Worm (Caenorhabditis elegans): ENCODE results near the gene B0496.2.

The B0496.2 gene

DNA sequence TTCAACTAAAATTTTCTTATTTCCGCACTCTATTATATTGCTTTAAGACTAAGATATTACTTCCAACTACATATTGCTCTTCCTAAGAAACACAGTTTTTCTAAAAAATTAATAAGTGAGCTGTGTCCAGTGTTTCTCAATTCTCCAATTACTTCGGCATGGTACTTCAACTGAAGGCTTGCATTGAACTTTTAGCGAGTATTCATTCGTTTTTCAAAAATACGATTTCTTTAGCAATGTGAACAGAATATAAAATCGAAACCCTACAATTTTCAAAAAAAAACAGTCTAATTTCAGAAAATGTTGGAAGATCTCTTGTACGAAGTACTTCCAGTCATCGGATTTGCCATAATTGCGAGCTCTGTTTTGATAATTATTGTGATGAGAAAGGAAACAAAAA is 26.7 kb upstream of the B0496.2 start, which contains the start of gene srtx-1:
srtx-1 (plus strand) TSS at position 301 of the 400 bp plus-strand sequence.
- TF ChIP-seq klf-2 (GFP tag; conservative IDR thresholded peaks at IDR 0.05): no peak
- no peak for TF ChIP-seq ztf-29 (GFP tag; IDR thresholded peaks at IDR 0.05)
- no peak for TF ChIP-seq T22C8.4 (GFP tag; IDR thresholded peaks at IDR 0.05)
- TF ChIP-seq ref-1 (GFP tag; conservative IDR thresholded peaks at IDR 0.05): no peak
- TF ChIP-seq flt-1 (GFP tag; IDR thresholded peaks at IDR 0.05): no peak
- no peak for TF ChIP-seq cog-1 (tag; optimal IDR thresholded peaks at IDR 0.05)
- TF ChIP-seq ztf-23 (GFP tag; IDR thresholded peaks at IDR 0.05): no peak
- TF ChIP-seq tab-1 (GFP tag; IDR thresholded peaks at IDR 0.05): no peak
- no peak for TF ChIP-seq med-1 (GFP tag; optimal IDR thresholded peaks at IDR 0.05; ENCODE audit: insufficient read depth)

DNA sequence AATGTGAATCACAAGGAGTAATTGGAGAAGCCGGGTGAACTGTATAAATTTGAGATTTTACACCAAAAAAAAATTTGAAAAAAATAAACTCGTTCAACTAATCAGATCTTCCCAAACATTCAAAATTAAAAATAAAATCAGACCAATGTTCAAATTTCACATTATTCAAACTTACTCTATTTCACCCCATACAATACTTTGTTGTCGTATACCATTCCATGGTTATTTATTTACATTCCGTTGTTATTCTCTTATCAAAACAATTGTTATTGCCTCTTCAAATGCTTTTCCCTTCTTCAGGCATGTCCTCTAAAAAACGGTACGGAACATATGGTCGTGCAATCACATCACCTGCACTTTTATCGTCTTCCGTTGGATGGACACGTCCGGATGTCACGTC is 23.5 kb upstream of the B0496.2 start, which contains the start of gene unc-82:
unc-82 (plus strand) TSS at position 301 of the 400 bp plus-strand sequence.
- no peak for TF ChIP-seq cog-1 (tag; optimal IDR thresholded peaks at IDR 0.05)
- no peak for TF ChIP-seq T22C8.4 (GFP tag; IDR thresholded peaks at IDR 0.05)
- TF ChIP-seq med-1 (GFP tag; optimal IDR thresholded peaks at IDR 0.05; ENCODE audit: insufficient read depth): no peak
- TF ChIP-seq klf-2 (GFP tag; conservative IDR thresholded peaks at IDR 0.05): no peak
- no peak for TF ChIP-seq ztf-23 (GFP tag; IDR thresholded peaks at IDR 0.05)
- no peak for TF ChIP-seq ref-1 (GFP tag; conservative IDR thresholded peaks at IDR 0.05)
- no peak for TF ChIP-seq ztf-29 (GFP tag; IDR thresholded peaks at IDR 0.05)
- TF ChIP-seq flt-1 (GFP tag; IDR thresholded peaks at IDR 0.05): no peak

DNA sequence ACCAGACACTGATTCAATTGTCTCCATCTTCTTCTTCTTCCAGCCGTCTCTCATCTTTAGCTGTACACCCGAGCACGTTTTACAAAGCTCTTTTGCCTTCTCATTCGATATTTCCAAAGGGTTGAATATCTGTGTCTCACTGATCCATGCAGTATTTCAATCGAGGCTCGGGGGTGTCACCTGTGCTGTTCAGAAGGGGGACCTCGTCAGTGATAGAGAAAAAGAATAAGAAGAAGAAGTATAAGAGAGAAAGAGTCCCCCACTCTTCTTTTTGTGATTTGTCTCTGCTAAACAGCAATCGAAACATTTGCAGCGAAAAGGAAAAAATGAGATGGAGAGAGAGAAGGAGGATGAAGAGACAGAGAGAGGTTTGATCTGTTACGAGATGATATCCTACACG is 21.6 kb upstream of the B0496.2 start:
- TF ChIP-seq cog-1 (tag; optimal IDR thresholded peaks at IDR 0.05) (no peak), klf-2 (GFP tag; conservative IDR thresholded peaks at IDR 0.05) (no peak), ref-1 (GFP tag; conservative IDR thresholded peaks at IDR 0.05) (no peak), ztf-29 (GFP tag; IDR thresholded peaks at IDR 0.05) (no peak), med-1 (GFP tag; optimal IDR thresholded peaks at IDR 0.05; ENCODE audit: insufficient read depth) (no peak), flt-1 (GFP tag; IDR thresholded peaks at IDR 0.05) (no peak), ztf-23 (GFP tag; IDR thresholded peaks at IDR 0.05) (no peak), tab-1 (GFP tag; IDR thresholded peaks at IDR 0.05) (no peak), T22C8.4 (GFP tag; IDR thresholded peaks at IDR 0.05) (no peak)

DNA sequence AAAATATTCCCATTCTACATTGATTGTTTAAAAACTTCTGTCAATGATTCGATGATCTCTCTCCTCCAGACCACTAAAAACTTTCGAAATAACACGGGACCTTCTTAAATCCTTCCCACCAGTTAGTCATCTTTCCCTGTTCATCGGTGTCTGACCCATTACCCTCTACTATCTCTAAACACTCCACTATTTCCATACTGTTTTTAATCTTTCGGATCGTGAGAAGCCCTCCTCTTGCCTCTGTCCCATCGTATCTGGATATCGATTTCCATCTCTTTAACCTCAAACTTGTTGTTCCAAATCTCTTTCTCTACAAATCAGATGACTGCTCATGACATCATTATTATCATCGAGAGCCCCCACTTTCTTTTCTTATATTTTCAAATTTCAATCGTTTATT is 19.3 kb upstream of the B0496.2 start:
- TF ChIP-seq klf-2 (GFP tag; conservative IDR thresholded peaks at IDR 0.05) (no peak), ztf-23 (GFP tag; IDR thresholded peaks at IDR 0.05) (no peak), med-1 (GFP tag; optimal IDR thresholded peaks at IDR 0.05; ENCODE audit: insufficient read depth) (no peak), ztf-29 (GFP tag; IDR thresholded peaks at IDR 0.05) (no peak), cog-1 (tag; optimal IDR thresholded peaks at IDR 0.05) (no peak), T22C8.4 (GFP tag; IDR thresholded peaks at IDR 0.05) (no peak), tab-1 (GFP tag; IDR thresholded peaks at IDR 0.05) (no peak), ref-1 (GFP tag; conservative IDR thresholded peaks at IDR 0.05) (no peak), flt-1 (GFP tag; IDR thresholded peaks at IDR 0.05) (no peak)

DNA sequence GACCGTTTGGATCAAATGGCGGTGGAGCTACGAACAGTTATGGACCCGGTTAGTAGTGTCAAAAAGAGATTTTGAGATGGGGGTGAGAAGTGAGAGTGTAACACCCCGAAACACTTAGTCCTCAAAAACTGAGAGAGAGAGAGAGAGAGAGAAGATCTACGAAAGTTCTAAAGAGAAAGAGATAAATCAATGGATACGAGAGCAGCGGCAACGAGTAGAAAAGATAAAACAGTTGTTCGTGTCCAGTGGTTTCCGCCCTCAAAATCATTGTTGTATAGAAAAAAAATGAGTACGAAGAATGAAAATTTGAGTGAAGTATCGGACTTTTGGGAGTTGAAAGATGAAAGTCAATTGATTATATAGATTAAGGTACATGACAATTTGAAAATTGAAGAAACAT is 18.7 kb upstream of the B0496.2 start:
- TF ChIP-seq flt-1 (GFP tag; IDR thresholded peaks at IDR 0.05): no peak
- no peak for TF ChIP-seq ref-1 (GFP tag; conservative IDR thresholded peaks at IDR 0.05)
- TF ChIP-seq ztf-29 (GFP tag; IDR thresholded peaks at IDR 0.05): no peak
- TF ChIP-seq T22C8.4 (GFP tag; IDR thresholded peaks at IDR 0.05): no peak
- no peak for TF ChIP-seq klf-2 (GFP tag; conservative IDR thresholded peaks at IDR 0.05)
- no peak for TF ChIP-seq cog-1 (tag; optimal IDR thresholded peaks at IDR 0.05)
- TF ChIP-seq ztf-23 (GFP tag; IDR thresholded peaks at IDR 0.05): no peak
- TF ChIP-seq tab-1 (GFP tag; IDR thresholded peaks at IDR 0.05): no peak
- no peak for TF ChIP-seq med-1 (GFP tag; optimal IDR thresholded peaks at IDR 0.05; ENCODE audit: insufficient read depth)

DNA sequence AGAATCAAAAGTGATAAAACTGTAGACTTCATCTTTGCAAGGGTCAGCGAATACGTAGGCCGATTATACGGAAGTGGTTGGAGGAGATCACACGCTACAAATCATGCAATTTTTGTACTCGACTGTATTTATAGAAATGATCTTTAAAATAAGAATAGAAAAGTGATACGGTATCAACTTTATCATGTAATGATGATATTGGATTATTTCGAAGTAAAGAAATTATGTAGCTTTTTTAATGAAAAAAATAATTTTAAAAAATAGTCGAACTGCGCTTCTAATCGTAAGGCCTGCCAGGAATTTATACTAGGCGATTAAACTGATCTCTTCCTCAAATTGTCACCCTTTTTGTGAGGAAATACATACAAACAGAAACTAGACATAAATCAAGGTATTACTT is 13.8 kb upstream of the B0496.2 start, which contains the start of gene B0496.11:
B0496.11 (minus strand) TSS at position 101 of the 400 bp plus-strand sequence.
- TF ChIP-seq T22C8.4 (GFP tag; IDR thresholded peaks at IDR 0.05) (no peak), ztf-29 (GFP tag; IDR thresholded peaks at IDR 0.05) (no peak), klf-2 (GFP tag; conservative IDR thresholded peaks at IDR 0.05) (no peak), tab-1 (GFP tag; IDR thresholded peaks at IDR 0.05) (no peak), ref-1 (GFP tag; conservative IDR thresholded peaks at IDR 0.05) (no peak), med-1 (GFP tag; optimal IDR thresholded peaks at IDR 0.05; ENCODE audit: insufficient read depth) (no peak), flt-1 (GFP tag; IDR thresholded peaks at IDR 0.05) (no peak), cog-1 (tag; optimal IDR thresholded peaks at IDR 0.05) (no peak), ztf-23 (GFP tag; IDR thresholded peaks at IDR 0.05) (no peak)

DNA sequence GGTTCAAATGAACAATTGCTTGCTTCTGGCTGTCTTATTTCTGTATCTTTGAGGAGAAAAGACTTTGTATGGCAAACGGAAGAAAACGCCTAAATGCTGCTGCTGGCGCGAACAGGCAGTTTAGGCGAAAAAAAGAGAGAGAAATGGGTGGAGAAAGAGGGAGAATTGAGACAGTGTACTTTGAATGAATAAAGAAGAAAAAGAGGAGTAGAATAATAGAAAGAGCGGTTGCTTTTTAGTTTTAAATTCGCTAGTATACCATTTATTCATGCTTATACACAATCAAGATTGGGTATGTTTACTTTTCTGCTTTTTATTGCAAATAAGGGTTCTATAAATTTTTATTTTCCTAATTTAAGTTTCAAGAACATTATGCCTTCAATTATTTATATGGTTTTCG is 8.3 kb upstream of the B0496.2 start:
- TF ChIP-seq cog-1 (tag; optimal IDR thresholded peaks at IDR 0.05): no peak
- TF ChIP-seq klf-2 (GFP tag; conservative IDR thresholded peaks at IDR 0.05): no peak
- TF ChIP-seq med-1 (GFP tag; optimal IDR thresholded peaks at IDR 0.05; ENCODE audit: insufficient read depth): no peak
- no peak for TF ChIP-seq flt-1 (GFP tag; IDR thresholded peaks at IDR 0.05)
- no peak for TF ChIP-seq ztf-29 (GFP tag; IDR thresholded peaks at IDR 0.05)
- TF ChIP-seq ztf-23 (GFP tag; IDR thresholded peaks at IDR 0.05): no peak
- TF ChIP-seq ref-1 (GFP tag; conservative IDR thresholded peaks at IDR 0.05): no peak
- no peak for TF ChIP-seq tab-1 (GFP tag; IDR thresholded peaks at IDR 0.05)

DNA sequence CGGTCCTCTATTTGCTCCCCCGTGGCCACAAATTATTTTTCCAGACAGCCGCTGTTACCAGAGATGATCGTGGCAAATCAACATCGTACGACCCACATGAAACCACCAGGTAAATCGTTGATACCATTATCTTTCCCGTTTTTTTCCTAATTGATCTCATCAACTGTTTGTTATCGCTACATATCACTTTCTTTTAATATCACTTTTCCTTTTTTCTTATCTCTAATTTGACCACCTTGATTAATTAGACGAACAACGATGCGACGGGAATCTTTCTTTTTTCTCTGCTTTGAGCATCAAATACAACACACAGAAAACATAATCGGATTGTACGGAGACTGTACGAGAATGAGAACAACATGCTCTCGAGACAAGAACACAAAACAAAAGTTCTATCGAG is 7.4 kb upstream of the B0496.2 start:
- no peak for TF ChIP-seq flt-1 (GFP tag; IDR thresholded peaks at IDR 0.05)

DNA sequence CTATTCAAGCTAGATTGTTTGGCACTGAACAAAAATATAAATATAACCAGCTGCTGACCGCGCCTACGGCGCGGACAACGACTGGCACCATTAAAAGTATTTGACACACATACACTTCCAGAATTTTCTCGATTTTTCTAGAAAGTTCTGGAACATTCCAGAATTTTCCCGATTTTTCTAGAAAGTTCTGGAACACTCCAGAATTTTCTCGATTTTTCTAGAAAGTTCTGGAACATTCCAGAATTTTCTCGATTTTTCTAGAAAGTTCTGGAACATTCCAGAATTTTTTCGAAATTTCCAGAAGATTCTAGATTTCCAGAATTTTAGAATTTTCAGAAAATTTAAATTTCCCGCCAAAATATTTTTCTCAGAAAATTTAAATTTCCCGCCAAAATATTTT is 6.7 kb upstream of the B0496.2 start:
- TF ChIP-seq flt-1 (GFP tag; IDR thresholded peaks at IDR 0.05): 0 out of 2 replicates have a peak, but pooled peaks have one; percentile 37

DNA sequence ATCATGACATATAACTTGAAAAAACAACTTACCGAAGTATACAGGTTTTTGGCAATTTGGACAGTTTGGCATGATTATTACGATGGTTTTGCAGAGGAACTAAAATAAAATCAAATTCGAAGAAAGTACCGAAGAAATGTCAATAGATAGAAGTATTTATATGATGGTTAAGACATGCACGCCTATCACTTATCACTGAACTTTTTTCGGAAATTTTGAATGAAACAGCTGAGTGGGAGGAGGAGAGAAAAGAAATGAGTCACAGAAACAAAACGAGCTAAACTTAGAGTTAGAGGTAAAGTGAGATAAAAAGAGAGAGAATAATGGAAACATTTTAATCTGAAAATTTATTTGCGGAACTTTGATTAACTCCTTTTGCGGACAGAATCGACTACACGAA is 2.4 kb upstream of the B0496.2 start, which contains the start of gene valv-1:
valv-1 (minus strand) TSS at position 101 of the 400 bp plus-strand sequence.
- TF ChIP-seq flt-1 (GFP tag; IDR thresholded peaks at IDR 0.05) (no peak), cog-1 (tag; optimal IDR thresholded peaks at IDR 0.05) (no peak), ztf-29 (GFP tag; IDR thresholded peaks at IDR 0.05) (no peak), med-1 (GFP tag; optimal IDR thresholded peaks at IDR 0.05; ENCODE audit: insufficient read depth) (no peak), tab-1 (GFP tag; IDR thresholded peaks at IDR 0.05) (no peak), ztf-23 (GFP tag; IDR thresholded peaks at IDR 0.05) (no peak), klf-2 (GFP tag; conservative IDR thresholded peaks at IDR 0.05) (no peak), ref-1 (GFP tag; conservative IDR thresholded peaks at IDR 0.05) (no peak), T22C8.4 (GFP tag; IDR thresholded peaks at IDR 0.05) (no peak)
